Worm (Caenorhabditis elegans) whole organism, L4 larva: Measurements from ENCODE around the gene F47B8.14.

ENCODE experiments used
- D1046.2 ChIP-seq: fragments of 200-800 bp; sonication (Bioruptor generic); IDR thresholded peaks from 2 replicates; pipeline ENCODE4 v1.3.6; 2022; ENCODE audit warnings: missing genetic modification characterization, missing compliant biosample characterization
- R02D3.7 ChIP-seq: fragments of 150-350 bp; sonication (generic microtip); optimal IDR thresholded peaks from 3 replicates; lab custom pipeline; 2014; ENCODE audit warnings: missing biosample characterization, missing genetic modification characterization
- T26A8.4 ChIP-seq: fragments of 200-800 bp; sonication (Bioruptor generic); IDR thresholded peaks from 2 replicates; pipeline ENCODE4 v1.3.6; 2022; ENCODE audit warnings: missing genetic modification characterization, missing compliant biosample characterization
- aha-1 ChIP-seq: fragments of 150-350 bp; peaks from one replicate; lab custom pipeline; 2014; ENCODE audit warnings: missing biosample characterization, missing genetic modification characterization
- ceh-20 ChIP-seq: fragments of 200-800 bp; sonication (Bioruptor generic); IDR thresholded peaks from 2 replicates; pipeline ENCODE4 v1.3.6; 2022; ENCODE audit warnings: missing genetic modification reagents, missing genetic modification characterization, missing compliant biosample characterization
- ceh-32 ChIP-seq: sonication (generic microtip); optimal IDR thresholded peaks from 2 replicates; lab custom pipeline; 2016; ENCODE audit warnings: mild to moderate bottlenecking, missing genetic modification characterization, missing compliant biosample characterization; ENCODE audit not compliant: poor library complexity
- ceh-62 ChIP-seq: sonication (generic microtip); optimal IDR thresholded peaks from 2 replicates; lab custom pipeline; 2017; ENCODE audit warnings: missing biosample characterization, missing genetic modification characterization
- ces-1 ChIP-seq: fragments of 150-350 bp; sonication (generic microtip); optimal IDR thresholded peaks from 4 replicates; lab custom pipeline; 2014; ENCODE audit warnings: missing biosample characterization, missing genetic modification reagents, missing genetic modification characterization
- cey-2 ChIP-seq: sonication (generic microtip); optimal IDR thresholded peaks from 3 replicates; lab custom pipeline; 2017; ENCODE audit warnings: missing genetic modification characterization, mild to moderate bottlenecking, missing compliant biosample characterization, antibody characterized with exemption, borderline replicate concordance; ENCODE audit not compliant: insufficient read depth
- ctbp-1 ChIP-seq: fragments of 200-800 bp; sonication (Bioruptor generic); IDR thresholded peaks from 2 replicates; pipeline ENCODE4 v1.3.6; 2022; ENCODE audit warnings: missing genetic modification reagents, missing genetic modification characterization, missing compliant biosample characterization
- daf-12 ChIP-seq: fragments of 150-350 bp; optimal IDR thresholded peaks from 2 replicates; lab custom pipeline; 2014; ENCODE audit warnings: missing biosample characterization, missing genetic modification reagents, missing genetic modification characterization
- daf-16 ChIP-seq, 3 experiments: sonication (generic microtip); optimal IDR thresholded peaks; 2 replicates each; lab custom pipeline; 2016 to 2017; ENCODE audit warnings: missing genetic modification characterization in 3 of 3, missing genetic modification reagents in 3 of 3, mild to moderate bottlenecking in 2 of 3, missing compliant biosample characterization in 2 of 3, missing biosample characterization in 1 of 3, moderate library complexity in 1 of 3
- dmd-6 ChIP-seq: fragments of 200-800 bp; sonication (Bioruptor generic); IDR thresholded peaks from 2 replicates; pipeline ENCODE4 v1.3.6; 2022; ENCODE audit warnings: missing genetic modification reagents, missing genetic modification characterization, missing compliant biosample characterization
- dmd-9 ChIP-seq: fragments of 200-800 bp; sonication (Bioruptor generic); IDR thresholded peaks from 2 replicates; pipeline ENCODE4 v1.3.6; 2022; ENCODE audit warnings: missing genetic modification reagents, missing genetic modification characterization, missing compliant biosample characterization
- duxl-1 ChIP-seq: sonication (generic microtip); optimal IDR thresholded peaks from 2 replicates; lab custom pipeline; 2016; ENCODE audit warnings: mild to moderate bottlenecking, missing genetic modification characterization, moderate library complexity, missing compliant biosample characterization; ENCODE audit not compliant: poor library complexity
- dve-1 ChIP-seq: sonication (generic microtip); optimal IDR thresholded peaks from 2 replicates; lab custom pipeline; 2017; ENCODE audit warnings: antibody characterized with exemption, mild to moderate bottlenecking, missing genetic modification characterization, missing compliant biosample characterization; ENCODE audit not compliant: insufficient read depth
- egl-27 ChIP-seq: sonication (generic microtip); optimal IDR thresholded peaks from 3 replicates; lab custom pipeline; 2017; ENCODE audit warnings: missing biosample characterization, missing genetic modification reagents, missing genetic modification characterization
- gei-8 ChIP-seq: fragments of 200-800 bp; sonication (Bioruptor generic); optimal IDR thresholded peaks from 2 replicates; lab custom pipeline; 2018; ENCODE audit warnings: mild to moderate bottlenecking, missing genetic modification characterization, missing compliant biosample characterization
- hlh-11 ChIP-seq: fragments of 200-800 bp; sonication (Bioruptor generic); optimal IDR thresholded peaks from 2 replicates; lab custom pipeline; 2018; ENCODE audit warnings: mild to moderate bottlenecking, missing genetic modification characterization, missing compliant biosample characterization
- hlh-30 ChIP-seq: sonication (generic microtip); optimal IDR thresholded peaks from 2 replicates; lab custom pipeline; 2017; ENCODE audit warnings: antibody characterized with exemption, mild to moderate bottlenecking, missing genetic modification characterization, missing compliant biosample characterization; ENCODE audit not compliant: insufficient read depth
- hmg-1.1 ChIP-seq: fragments of 200-800 bp; sonication (Bioruptor generic); IDR thresholded peaks from 2 replicates; pipeline ENCODE4 v1.3.6; 2022; ENCODE audit warnings: missing genetic modification reagents, missing genetic modification characterization, missing compliant biosample characterization
- lin-1 ChIP-seq: fragments of 200-800 bp; sonication (Bioruptor generic); IDR thresholded peaks from 2 replicates; pipeline ENCODE4 v1.3.6; 2022; ENCODE audit warnings: missing genetic modification reagents, missing genetic modification characterization, missing compliant biosample characterization
- lin-13 ChIP-seq: fragments of 150-350 bp; optimal IDR thresholded peaks from 2 replicates; lab custom pipeline; 2014; ENCODE audit warnings: missing biosample characterization, missing genetic modification reagents, missing genetic modification characterization
- lin-38 ChIP-seq: fragments of 200-800 bp; sonication (Bioruptor generic); IDR thresholded peaks from 2 replicates; pipeline ENCODE4 v1.3.6; 2022; ENCODE audit warnings: missing genetic modification reagents, missing genetic modification characterization, missing compliant biosample characterization
- lsy-2 ChIP-seq, 2 experiments: fragments of 150-350 bp in 1 of 2; sonication (generic microtip) in 1 of 2; optimal IDR thresholded peaks; 2 replicates each; lab custom pipeline; 2014 to 2017; ENCODE audit warnings: missing biosample characterization in 2 of 2, missing genetic modification characterization in 2 of 2
- mdl-1 ChIP-seq, 2 experiments: fragments of 150-350 bp in 1 of 2; sonication (generic microtip) in 1 of 2; optimal IDR thresholded peaks; 2 replicates each; lab custom pipeline; 2014 to 2017; ENCODE audit warnings: missing biosample characterization in 2 of 2, missing genetic modification characterization in 2 of 2
- mep-1 ChIP-seq: fragments of 150-350 bp; sonication (generic microtip); optimal IDR thresholded peaks from 3 replicates; lab custom pipeline; 2014; ENCODE audit warnings: missing biosample characterization, missing genetic modification characterization
- mes-2 ChIP-seq: sonication (generic microtip); optimal IDR thresholded peaks from 2 replicates; lab custom pipeline; 2016; ENCODE audit warnings: missing genotype, mild to moderate bottlenecking, missing genetic modification characterization, missing compliant biosample characterization; ENCODE audit not compliant: poor library complexity, severe bottlenecking
- nhr-10 ChIP-seq: fragments of 150-350 bp; optimal IDR thresholded peaks from 2 replicates; lab custom pipeline; 2014; ENCODE audit warnings: missing biosample characterization, missing genetic modification characterization
- nhr-11 ChIP-seq: fragments of 150-350 bp; optimal IDR thresholded peaks from 2 replicates; lab custom pipeline; 2014; ENCODE audit warnings: missing biosample characterization, missing genetic modification characterization
- nhr-25 ChIP-seq: sonication (generic microtip); optimal IDR thresholded peaks from 2 replicates; lab custom pipeline; 2017; ENCODE audit warnings: missing genetic modification characterization, mild to moderate bottlenecking, missing compliant biosample characterization, antibody characterized with exemption, moderate library complexity, borderline replicate concordance; ENCODE audit not compliant: insufficient read depth
- nhr-28 ChIP-seq: fragments of 150-350 bp; optimal IDR thresholded peaks from 2 replicates; lab custom pipeline; 2014; ENCODE audit warnings: missing biosample characterization, missing genetic modification characterization
- nhr-48 ChIP-seq: sonication (generic microtip); optimal IDR thresholded peaks from 2 replicates; lab custom pipeline; 2016; ENCODE audit warnings: mild to moderate bottlenecking, missing genetic modification characterization, missing compliant biosample characterization
- nhr-6 ChIP-seq: fragments of 150-350 bp; optimal IDR thresholded peaks from 2 replicates; lab custom pipeline; 2014; ENCODE audit warnings: missing biosample characterization, missing genetic modification characterization
- pha-4 ChIP-seq, 2 experiments: fragments of 150-350 bp in 1 of 2; fragments of 200-800 bp in 1 of 2; sonication (Bioruptor generic) in 1 of 2; IDR thresholded peaks in 1 of 2; optimal IDR thresholded peaks in 1 of 2; 2 replicates each; pipeline versions ENCODE4 v1.3.6 to Lab custom; 2014 to 2022; ENCODE audit warnings: missing genetic modification characterization in 2 of 2, missing genetic modification reagents in 2 of 2, missing biosample characterization in 1 of 2, missing compliant biosample characterization in 1 of 2
- pqm-1 ChIP-seq: sonication (generic microtip); optimal IDR thresholded peaks from 2 replicates; lab custom pipeline; 2017; ENCODE audit warnings: missing biosample characterization, missing genetic modification characterization
- rbr-2 ChIP-seq: sonication (generic microtip); optimal IDR thresholded peaks from 2 replicates; lab custom pipeline; 2016; ENCODE audit warnings: missing genotype, missing genetic modification characterization, missing compliant biosample characterization
- set-16 ChIP-seq: fragments of 200-800 bp; sonication (Bioruptor generic); IDR thresholded peaks from 2 replicates; pipeline ENCODE4 v1.3.6; 2022; ENCODE audit warnings: missing genetic modification reagents, missing genetic modification characterization, missing compliant biosample characterization
- skn-1 ChIP-seq: fragments of 150-350 bp; optimal IDR thresholded peaks from 2 replicates; lab custom pipeline; 2014; ENCODE audit warnings: missing biosample characterization, missing genetic modification characterization
- tra-1 ChIP-seq: fragments of 200-800 bp; sonication (Bioruptor generic); IDR thresholded peaks from 2 replicates; pipeline ENCODE4 v1.3.6; 2022; ENCODE audit warnings: missing genetic modification reagents, missing genetic modification characterization, missing compliant biosample characterization
- unc-130 ChIP-seq: sonication (generic microtip); optimal IDR thresholded peaks from 2 replicates; lab custom pipeline; 2016; ENCODE audit warnings: missing genetic modification reagents, missing genetic modification characterization, missing compliant biosample characterization
- unc-62 ChIP-seq, 3 experiments: fragments of 150-350 bp in 1 of 3; sonication (generic microtip); optimal IDR thresholded peaks in 2 of 3; peaks in 1 of 3; 1 replicate in 1 of 3; 2 replicates in 2 of 3; lab custom pipeline; 2014 to 2017; ENCODE audit warnings: missing biosample characterization in 3 of 3, missing genetic modification characterization in 3 of 3, missing genetic modification reagents in 3 of 3, missing genotype in 1 of 3
- vab-7 ChIP-seq: fragments of 200-800 bp; sonication (Bioruptor generic); IDR thresholded peaks from 2 replicates; pipeline ENCODE4 v1.3.6; 2022; ENCODE audit warnings: missing genetic modification reagents, missing genetic modification characterization, missing compliant biosample characterization
- ztf-7 ChIP-seq: fragments of 150-350 bp; optimal IDR thresholded peaks from 2 replicates; lab custom pipeline; 2014; ENCODE audit warnings: missing biosample characterization, missing genetic modification characterization

F47B8.14 gene

DNA sequence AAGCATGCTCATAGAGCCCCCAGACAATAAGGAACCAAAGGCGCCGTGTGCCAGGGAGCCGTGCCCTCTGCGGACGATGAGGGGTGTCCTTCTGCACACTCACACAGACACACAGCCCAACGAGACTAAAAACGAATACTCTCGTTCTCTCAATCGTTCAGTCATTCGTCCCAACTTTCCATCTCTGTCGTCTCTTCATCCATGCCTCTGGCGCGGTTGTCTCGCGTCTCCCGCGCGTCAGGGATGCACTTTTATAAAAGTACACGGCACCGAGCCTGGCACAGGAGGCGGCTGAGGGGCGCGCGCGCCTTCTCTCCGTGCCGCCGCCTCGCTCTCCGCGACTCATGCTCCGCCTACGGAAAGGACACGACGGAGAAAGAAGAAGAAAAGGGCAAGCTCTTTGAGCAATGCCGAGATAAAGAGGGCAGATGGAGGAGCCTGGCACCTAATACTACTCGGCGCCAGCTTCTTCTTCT lies 46.2 kb downstream of the F47B8.14 start (continued):
- TF ChIP-seq R02D3.7 (tag; lab: Kevin White, UChicago) = no peak
- TF ChIP-seq gei-8 (GFP tag; lab: Kevin White, UChicago) = no peak
- peak; percentile 65 for TF ChIP-seq ceh-32
- TF ChIP-seq mes-2 (tag; lab: Kevin White, UChicago) = peak; percentile 56
- peak; percentile 81 for TF ChIP-seq nhr-10 (tag; lab: Kevin White, UChicago)
- no peak for TF ChIP-seq dmd-9 (GFP tag; lab: Robert Waterston, UW)
- TF ChIP-seq unc-130 (GFP tag; lab: Kevin White, UChicago) = no peak
- TF ChIP-seq skn-1 (tag; lab: Kevin White, UChicago) = no peak
- TF ChIP-seq dve-1 (tag; lab: Kevin White, UChicago) = peak; percentile 81
- TF ChIP-seq nhr-11 = peak; percentile 64
- TF ChIP-seq ceh-62 = no peak

DNA sequence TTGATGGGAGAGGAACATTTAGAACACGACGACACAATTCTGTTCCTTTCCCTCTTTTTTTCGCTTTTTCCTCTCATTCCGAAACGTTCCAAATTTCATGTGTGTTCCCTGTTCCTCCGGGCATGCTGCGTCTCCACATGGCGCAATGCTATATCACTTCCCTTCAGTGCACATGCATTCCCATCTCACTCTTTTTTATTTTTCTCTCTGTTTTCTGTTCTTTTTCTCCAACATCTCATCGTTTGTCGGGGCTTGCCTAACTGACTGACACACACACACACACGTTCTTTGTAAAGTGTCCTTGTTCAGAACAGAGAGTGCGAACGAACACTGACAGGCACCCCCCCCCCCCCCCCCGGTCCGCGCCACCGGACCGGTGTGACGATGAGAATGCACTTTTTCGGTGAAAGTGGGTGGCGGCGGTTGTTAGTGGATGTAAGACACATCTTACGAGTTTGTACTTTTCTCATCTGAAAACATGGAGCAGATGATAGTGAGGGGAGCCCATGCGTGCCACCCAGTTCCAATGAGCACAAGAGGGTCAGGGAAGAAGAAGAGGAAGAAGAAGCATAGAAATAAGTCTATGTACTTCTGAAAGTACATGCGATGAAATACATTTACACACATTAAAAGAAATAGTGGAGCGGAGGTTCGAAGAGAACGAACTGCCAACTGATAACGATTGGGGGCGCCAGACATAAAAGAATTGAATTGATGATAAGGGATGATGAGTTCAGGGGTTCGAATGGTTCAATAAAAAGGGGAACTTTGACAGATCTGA lies 48.1 kb downstream of the F47B8.14 start:
- no peak for TF ChIP-seq vab-7 (GFP tag; lab: Robert Waterston, UW)
- peak; percentile 62 for TF ChIP-seq hlh-30 (tag; lab: Kevin White, UChicago)
- TF ChIP-seq dmd-6 (GFP tag; lab: Robert Waterston, UW) = peak; percentile 66
- peak; percentile 91 for TF ChIP-seq set-16
- TF ChIP-seq ztf-7 (tag; lab: Kevin White, UChicago) = no peak
- peak; percentile 95 for TF ChIP-seq pqm-1 (tag; lab: Kevin White, UChicago)
- peak; percentile 41 for TF ChIP-seq dve-1 (tag; lab: Kevin White, UChicago)
- TF ChIP-seq D1046.2 = no peak
- peak; percentile 90 for TF ChIP-seq nhr-25
- peak; percentile 55 for TF ChIP-seq ceh-20 (GFP tag; lab: Robert Waterston, UW)
- peak; percentile 81 for TF ChIP-seq mep-1 (tag; lab: Kevin White, UChicago)
- no peak for TF ChIP-seq daf-16 (GFP tag; optimal IDR thresholded peaks at IDR 0.05; lab: Kevin White, UChicago)
- TF ChIP-seq daf-16 (tag; optimal IDR thresholded peaks at IDR 0.05; lab: Kevin White, UChicago) = peak; percentile 65
- peak; percentile 80 for TF ChIP-seq nhr-48 (tag; lab: Kevin White, UChicago)
- no peak for TF ChIP-seq lin-13 (GFP tag; lab: Kevin White, UChicago)
- peak; percentile 64 to 93 for TF ChIP-seq mdl-1 (tag; optimal IDR thresholded peaks at IDR 0.05; lab: Kevin White, UChicago)
- TF ChIP-seq egl-27 (tag; lab: Kevin White, UChicago) = no peak
- peak; percentile 76 for TF ChIP-seq nhr-6 (tag; lab: Kevin White, UChicago)
- TF ChIP-seq ctbp-1 (GFP tag; lab: Robert Waterston, UW) = peak; percentile 56; the same call in 1 of the 2 replicates
- no peak for TF ChIP-seq ceh-32
- peak in 1 of 2 experiments; percentile 93 for TF ChIP-seq unc-62 (GFP tag; optimal IDR thresholded peaks at IDR 0.05 in 1 of 2; lab: Kevin White, UChicago)
- TF ChIP-seq unc-62 (tag; optimal IDR thresholded peaks at IDR 0.05; lab: Kevin White, UChicago) = no peak
- peak; percentile 20 for TF ChIP-seq daf-12 (tag; lab: Kevin White, UChicago)
- TF ChIP-seq lsy-2 (tag; optimal IDR thresholded peaks at IDR 0.05; lab: Kevin White, UChicago) = peak; percentile 38 to 68
- TF ChIP-seq ces-1 (GFP tag; lab: Kevin White, UChicago) = no peak
- peak; percentile 57 for TF ChIP-seq duxl-1 (tag; lab: Kevin White, UChicago)
- TF ChIP-seq aha-1 (tag; lab: Kevin White, UChicago) = peak; percentile 95
- TF ChIP-seq tra-1 (GFP tag; lab: Robert Waterston, UW) = 0 out of 2 replicates have a peak, but pooled peaks have one; percentile 46
- TF ChIP-seq nhr-28 (tag; lab: Kevin White, UChicago) = peak; percentile 88
- no peak; the same call in 1 of the 2 replicates for TF ChIP-seq lin-38 (GFP tag; lab: Robert Waterston, UW)
- no peak for TF ChIP-seq pha-4 (GFP tag; IDR thresholded peaks at IDR 0.05; lab: Robert Waterston, UW)
- no peak for TF ChIP-seq pha-4 (tag; optimal IDR thresholded peaks at IDR 0.05; lab: Kevin White, UChicago)
- peak; percentile 90 for TF ChIP-seq hlh-11 (tag; lab: Kevin White, UChicago)
- peak; percentile 58 for TF ChIP-seq rbr-2 (tag; lab: Kevin White, UChicago)
- TF ChIP-seq mes-2 (tag; lab: Kevin White, UChicago) = peak; percentile 65
- TF ChIP-seq T26A8.4 = peak; percentile 17; the same call in 1 of the 2 replicates
- peak; percentile 84 for TF ChIP-seq hmg-1.1 (GFP tag; lab: Robert Waterston, UW)
- TF ChIP-seq lin-1 = 0 out of 2 replicates have a peak, but pooled peaks have one; percentile 10
- TF ChIP-seq cey-2 = peak; percentile 74
